Fruit fly (Drosophila melanogaster): ENCODE results near the gene CG9286.

Gene CG9286

dm6 chr3R:13803892-13804710 lies 23.3 kb downstream of the CG9286 start (continued):
- TF ChIP-seq lz (GFP tag; optimal IDR thresholded peaks at IDR 0.05) (no peak), Eip78C (GFP tag) (peak; percentile 70), CG9139 (GFP tag; optimal IDR thresholded peaks at IDR 0.05) (no peak), CG6808 (GFP tag; optimal IDR thresholded peaks at IDR 0.05) (no peak), fd59A (GFP tag; optimal IDR thresholded peaks at IDR 0.05) (no peak), CG34406 (GFP tag; optimal IDR thresholded peaks at IDR 0.05) (no peak), spab (GFP tag; optimal IDR thresholded peaks at IDR 0.05) (no peak), svp (GFP tag) (peak; percentile 38), Smox (GFP tag; optimal IDR thresholded peaks at IDR 0.05) (no peak)

dm6 chr3R:13804971-13805603 lies 24.3 kb downstream of the CG9286 start:
- TF ChIP-seq eg (GFP tag; IDR thresholded peaks at IDR 0.05), result no peak
- TF ChIP-seq Met (GFP tag; optimal IDR thresholded peaks at IDR 0.05), result no peak
- TF ChIP-seq dsx (GFP tag; optimal IDR thresholded peaks at IDR 0.05; ENCODE audit: poor library complexity, severe bottlenecking), result no peak
- no peak for TF ChIP-seq CG32006 (GFP tag; optimal IDR thresholded peaks at IDR 0.05)
- no peak for TF ChIP-seq Smox (GFP tag; optimal IDR thresholded peaks at IDR 0.05)
- TF ChIP-seq Hr39 (GFP tag; optimal IDR thresholded peaks at IDR 0.05), result no peak
- TF ChIP-seq CG9139 (GFP tag; optimal IDR thresholded peaks at IDR 0.05), result no peak
- TF ChIP-seq ss (GFP tag; optimal IDR thresholded peaks at IDR 0.05), result no peak
- TF ChIP-seq Blimp-1 (GFP tag; optimal IDR thresholded peaks at IDR 0.05), result no peak
- no peak for TF ChIP-seq CG31627 (GFP tag; optimal IDR thresholded peaks at IDR 0.05)
- no peak for TF ChIP-seq Gug (GFP tag; IDR thresholded peaks at IDR 0.05)
- no peak for TF ChIP-seq Lpt (GFP tag; optimal IDR thresholded peaks at IDR 0.05)
- no peak for TF ChIP-seq esn (GFP tag; optimal IDR thresholded peaks at IDR 0.05)
- no peak for TF ChIP-seq svp (GFP tag)
- no peak for TF ChIP-seq Eip93F (GFP tag; optimal IDR thresholded peaks at IDR 0.05)
- TF ChIP-seq CG4318 (GFP tag; optimal IDR thresholded peaks at IDR 0.05), result no peak
- TF ChIP-seq CG8319 (GFP tag; optimal IDR thresholded peaks at IDR 0.05), result no peak
- TF ChIP-seq Sox15 (GFP tag; optimal IDR thresholded peaks at IDR 0.05), result no peak
- TF ChIP-seq CG34406 (GFP tag; optimal IDR thresholded peaks at IDR 0.05), result no peak

dm6 chr3R:13806032-13806709 lies 25.4 kb downstream of the CG9286 start:
- TF ChIP-seq CG32006 (GFP tag; optimal IDR thresholded peaks at IDR 0.05), result no peak
- TF ChIP-seq Sox102F (GFP tag; optimal IDR thresholded peaks at IDR 0.05), result no peak
- TF ChIP-seq svp (GFP tag), result peak; percentile 60
- no peak for TF ChIP-seq net (GFP tag; optimal IDR thresholded peaks at IDR 0.05)
- TF ChIP-seq cyc (GFP tag; optimal IDR thresholded peaks at IDR 0.05), result no peak
- no peak for TF ChIP-seq Met (GFP tag; optimal IDR thresholded peaks at IDR 0.05)
- peak; percentile 14 for TF ChIP-seq Lpt (GFP tag; optimal IDR thresholded peaks at IDR 0.05)

- peak; percentile 46 for TF ChIP-seq CG11762 (GFP tag; optimal IDR thresholded peaks at IDR 0.05; ENCODE audit: insufficient read depth)
- peak; percentile 61 for TF ChIP-seq topi (GFP tag; optimal IDR thresholded peaks at IDR 0.05)
- peak; percentile 5 for TF ChIP-seq CG6808 (GFP tag; optimal IDR thresholded peaks at IDR 0.05)
- TF ChIP-seq Sox15 (GFP tag; optimal IDR thresholded peaks at IDR 0.05), result no peak
- TF ChIP-seq CG10631 (GFP tag; optimal IDR thresholded peaks at IDR 0.05), result peak; percentile 55
- peak; percentile 39; the same call in 1 of the 3 replicates for TF ChIP-seq CG6163 (GFP tag; IDR thresholded peaks at IDR 0.05)
- TF ChIP-seq ss (GFP tag; optimal IDR thresholded peaks at IDR 0.05), result peak in 1 of 2 experiments; percentile 25
- peak; percentile 29 for TF ChIP-seq CG16779 (tag; optimal IDR thresholded peaks at IDR 0.05)
- peak; percentile 71 for TF ChIP-seq OdsH (GFP tag; optimal IDR thresholded peaks at IDR 0.05)
- peak; percentile 75 for TF ChIP-seq CG8119 (GFP tag; IDR thresholded peaks at IDR 0.05)
- no peak for TF ChIP-seq CG8319 (GFP tag; optimal IDR thresholded peaks at IDR 0.05)
- peak; percentile 91 for TF ChIP-seq CG32006 (GFP tag; optimal IDR thresholded peaks at IDR 0.05)
- TF ChIP-seq eg (GFP tag; IDR thresholded peaks at IDR 0.05), result peak; percentile 59
- peak; percentile 25 for TF ChIP-seq cyc (GFP tag; optimal IDR thresholded peaks at IDR 0.05)
- peak; percentile 43 for TF ChIP-seq Lpt (GFP tag; optimal IDR thresholded peaks at IDR 0.05)
- TF ChIP-seq fd59A (GFP tag; optimal IDR thresholded peaks at IDR 0.05), result peak; percentile 33
- peak; percentile 62 for TF ChIP-seq Sox14 (GFP tag; optimal IDR thresholded peaks at IDR 0.05)
- TF ChIP-seq Smox (GFP tag; optimal IDR thresholded peaks at IDR 0.05), result peak; percentile 44
- TF ChIP-seq CG11902 (GFP tag; optimal IDR thresholded peaks at IDR 0.05), result peak; percentile 37
- TF ChIP-seq Ets21C (GFP tag; optimal IDR thresholded peaks at IDR 0.05), result peak; percentile 21
- peak; percentile 70 for TF ChIP-seq Eip75B (GFP tag; optimal IDR thresholded peaks at IDR 0.05)
- no peak for TF ChIP-seq CG9139 (GFP tag; optimal IDR thresholded peaks at IDR 0.05)
- TF ChIP-seq esn (GFP tag; optimal IDR thresholded peaks at IDR 0.05), result peak; percentile 68
- peak; percentile 84 for TF ChIP-seq CG4318 (GFP tag; optimal IDR thresholded peaks at IDR 0.05)
- TF ChIP-seq Sox102F (GFP tag; optimal IDR thresholded peaks at IDR 0.05), result peak; percentile 44
- peak; percentile 46 for TF ChIP-seq CG34406 (GFP tag; optimal IDR thresholded peaks at IDR 0.05)
- TF ChIP-seq CG6792 (GFP tag; optimal IDR thresholded peaks at IDR 0.05), result peak; percentile 45
- TF ChIP-seq Eip93F (GFP tag; optimal IDR thresholded peaks at IDR 0.05), result no peak
These were observed 25.9 kb downstream of the CG9286 start for dm6 chr3R:13806710-13807093.
